Worm (Caenorhabditis elegans) whole organism, L4 larva: ENCODE results near the gene pqn-76.

ENCODE experiments used
- F10B5.3 ChIP-seq: sonication (generic microtip); optimal IDR thresholded peaks from 2 replicates; lab custom pipeline; 2016; ENCODE audit warnings: mild to moderate bottlenecking, missing genetic modification characterization, missing compliant biosample characterization
- ZK546.5 ChIP-seq, 2 experiments: sonication (generic microtip); optimal IDR thresholded peaks; 2 replicates each; lab custom pipeline; 2017; ENCODE audit warnings: missing biosample characterization in 2 of 2, missing genetic modification characterization in 2 of 2
- ama-1 ChIP-seq: fragments of 150-350 bp; optimal IDR thresholded peaks from 2 replicates; lab custom pipeline; 2014; ENCODE audit warnings: inconsistent platforms, mixed read lengths
- ceh-28 ChIP-seq: fragments of 150-350 bp; optimal IDR thresholded peaks from 2 replicates; lab custom pipeline; 2014; ENCODE audit warnings: missing biosample characterization, missing genetic modification reagents, missing genetic modification characterization
- ceh-32 ChIP-seq: sonication (generic microtip); optimal IDR thresholded peaks from 2 replicates; lab custom pipeline; 2016; ENCODE audit warnings: mild to moderate bottlenecking, missing genetic modification characterization, missing compliant biosample characterization; ENCODE audit not compliant: poor library complexity
- cey-2 ChIP-seq: sonication (generic microtip); optimal IDR thresholded peaks from 3 replicates; lab custom pipeline; 2017; ENCODE audit warnings: missing genetic modification characterization, mild to moderate bottlenecking, missing compliant biosample characterization, antibody characterized with exemption, borderline replicate concordance; ENCODE audit not compliant: insufficient read depth
- dpl-1 ChIP-seq: fragments of 150-350 bp; optimal IDR thresholded peaks from 2 replicates; lab custom pipeline; 2014; ENCODE audit warnings: missing biosample characterization, missing genetic modification reagents, missing genetic modification characterization
- fos-1 ChIP-seq: fragments of 150-350 bp; optimal IDR thresholded peaks from 2 replicates; lab custom pipeline; 2014; ENCODE audit warnings: missing biosample characterization, missing genetic modification characterization
- hlh-30 ChIP-seq: sonication (generic microtip); optimal IDR thresholded peaks from 2 replicates; lab custom pipeline; 2017; ENCODE audit warnings: antibody characterized with exemption, mild to moderate bottlenecking, missing genetic modification characterization, missing compliant biosample characterization; ENCODE audit not compliant: insufficient read depth
- lin-15B ChIP-seq: fragments of 150-350 bp; sonication (generic microtip); optimal IDR thresholded peaks from 3 replicates; lab custom pipeline; 2014; ENCODE audit warnings: missing biosample characterization, missing genetic modification characterization
- set-16 ChIP-seq: fragments of 200-800 bp; sonication (Bioruptor generic); IDR thresholded peaks from 2 replicates; pipeline ENCODE4 v1.3.6; 2022; ENCODE audit warnings: missing genetic modification reagents, missing genetic modification characterization, missing compliant biosample characterization
- unc-62 ChIP-seq, 3 experiments: fragments of 150-350 bp in 1 of 3; sonication (generic microtip); optimal IDR thresholded peaks in 2 of 3; peaks in 1 of 3; 1 replicate in 1 of 3; 2 replicates in 2 of 3; lab custom pipeline; 2014 to 2017; ENCODE audit warnings: missing biosample characterization in 3 of 3, missing genetic modification characterization in 3 of 3, missing genetic modification reagents in 3 of 3, missing genotype in 1 of 3

- TF ChIP-seq set-16 (GFP tag; lab: Robert Waterston, UW): no peak
- TF ChIP-seq ama-1 (lab: Kevin White, UChicago): no peak
- no peak for TF ChIP-seq fos-1 (tag; lab: Kevin White, UChicago)
- no peak for TF ChIP-seq hlh-30 (tag; lab: Kevin White, UChicago)
- no peak for TF ChIP-seq lin-15B (tag; lab: Kevin White, UChicago)
- TF ChIP-seq dpl-1 (GFP tag; lab: Kevin White, UChicago): no peak
- TF ChIP-seq F10B5.3 (tag; lab: Kevin White, UChicago): no peak
- TF ChIP-seq ZK546.5 (tag; optimal IDR thresholded peaks at IDR 0.05; lab: Kevin White, UChicago): no peak
- no peak for TF ChIP-seq ceh-28 (tag; lab: Kevin White, UChicago)
- no peak for TF ChIP-seq ceh-32
- TF ChIP-seq unc-62 (GFP tag; optimal IDR thresholded peaks at IDR 0.05 in 1 of 2; lab: Kevin White, UChicago): no peak
- TF ChIP-seq unc-62 (tag; optimal IDR thresholded peaks at IDR 0.05; lab: Kevin White, UChicago): no peak
- TF ChIP-seq cey-2 (tag; lab: Kevin White, UChicago): no peak
Measured at ce11 chrIV:15583620-15584019, 4.7 kb downstream of the pqn-76 start, which contains the start of gene Y105C5A.508.
